Worm (Caenorhabditis elegans) whole organism, L3 larva: ENCODE results near the gene erd-2.1.

Experiments
- fos-1 ChIP-seq: fragments of 150-350 bp; optimal IDR thresholded peaks from 2 replicates; lab custom pipeline; 2014; ENCODE audit warnings: missing biosample characterization, missing genetic modification characterization
- jun-1 ChIP-seq: fragments of 150-350 bp; optimal IDR thresholded peaks from 2 replicates; lab custom pipeline; 2014; ENCODE audit warnings: missing biosample characterization, missing genetic modification reagents, missing genetic modification characterization
- nhr-237 ChIP-seq: fragments of 150-350 bp; optimal IDR thresholded peaks from 2 replicates; lab custom pipeline; 2014; ENCODE audit warnings: missing biosample characterization, missing genetic modification characterization
- nhr-28 ChIP-seq: fragments of 150-350 bp; optimal IDR thresholded peaks from 2 replicates; lab custom pipeline; 2014; ENCODE audit warnings: missing biosample characterization, missing genetic modification characterization
- pha-4 ChIP-seq: fragments of 150-350 bp; optimal IDR thresholded peaks from 2 replicates; lab custom pipeline; 2014; ENCODE audit warnings: missing biosample characterization, missing genetic modification reagents, missing genetic modification characterization
- pqm-1 ChIP-seq: fragments of 150-350 bp; optimal IDR thresholded peaks from 2 replicates; lab custom pipeline; 2017; ENCODE audit warnings: missing biosample characterization, missing genetic modification characterization, inconsistent platforms
- tbx-2 ChIP-seq: sonication (generic microtip); optimal IDR thresholded peaks from 2 replicates; lab custom pipeline; 2016; ENCODE audit warnings: mild to moderate bottlenecking, missing genetic modification characterization, missing compliant biosample characterization
- unc-62 ChIP-seq: fragments of 150-350 bp; sonication (generic microtip); optimal IDR thresholded peaks from 4 replicates; lab custom pipeline; 2014; ENCODE audit warnings: missing biosample characterization, missing genetic modification reagents, missing genetic modification characterization

- TF ChIP-seq pqm-1 (tag; lab: Kevin White, UChicago) (no peak), fos-1 (tag; lab: Kevin White, UChicago) (no peak), pha-4 (tag; lab: Kevin White, UChicago) (no peak), nhr-237 (no peak), nhr-28 (no peak), jun-1 (no peak), unc-62 (GFP tag; lab: Kevin White, UChicago) (no peak), tbx-2 (tag; lab: Kevin White, UChicago) (no peak)
Observed at ce11 chrX:10160097-10160677, 1.6 kb upstream of the erd-2.1 start, which contains the start of gene F09B9.4.
